Fruit fly (Drosophila melanogaster) Kc167 (cell line): ENCODE measurements around the gene CG42713.

Source experiments
- Myc ChIP-seq: fragments of >200 bp; optimal IDR thresholded peaks from 2 replicates; lab custom pipeline; 2017; ENCODE audit warnings: missing external identifiers
- Sin3A ChIP-seq: fragments of >200 bp; optimal IDR thresholded peaks from 2 replicates; lab custom pipeline; 2018; ENCODE audit warnings: missing external identifiers
- insv ChIP-seq: fragments of >200 bp; optimal IDR thresholded peaks from 3 replicates; lab custom pipeline; 2018; ENCODE audit warnings: missing external identifiers
- psq ChIP-seq: fragments of >200 bp; optimal IDR thresholded peaks from 2 replicates; lab custom pipeline; 2017; ENCODE audit warnings: missing external identifiers
- ttk ChIP-seq: sonication (Bioruptor generic); optimal IDR thresholded peaks from 2 replicates; lab custom pipeline; 2017; ENCODE audit warnings: missing external identifiers

DNA sequence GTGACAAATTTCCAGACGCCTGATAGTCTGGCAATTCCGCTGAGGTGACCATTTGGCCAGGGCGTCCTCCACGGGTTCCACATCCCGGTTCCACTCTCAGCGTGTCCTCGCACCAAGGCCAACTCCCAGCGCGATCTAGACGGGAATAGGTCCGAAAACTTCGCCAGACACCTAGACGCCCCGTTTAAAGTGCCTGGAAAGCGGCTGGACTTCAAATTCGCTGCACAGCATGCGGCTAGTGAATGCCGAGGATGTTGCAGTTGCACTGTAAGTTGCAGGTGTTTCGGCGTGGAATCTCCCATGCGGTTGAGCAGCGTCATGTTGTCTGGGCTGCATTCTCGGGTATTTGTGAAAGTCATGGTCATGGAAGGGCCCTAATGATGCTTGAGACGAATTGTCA is 42.1 kb upstream of the CG42713 start:
- TF ChIP-seq insv (lab: Kevin White, UChicago) (no peak), ttk (lab: Kevin White, UChicago) (no peak), Myc (lab: Kevin White, UChicago) (no peak), Sin3A (lab: Kevin White, UChicago) (no peak), psq (no peak)
